Fruit fly (Drosophila melanogaster) whole organism, embryonic: ENCODE data around the gene Sb.

Source experiments
- Aef1 ChIP-seq: fragments of 200-800 bp; sonication (Bioruptor generic); IDR thresholded peaks from 3 replicates; pipeline ENCODE4 v1.3.6; 2022; ENCODE audit warnings: missing biosample characterization, missing genetic modification characterization
- Atf6 ChIP-seq: fragments of 200-800 bp; sonication (Bioruptor generic); IDR thresholded peaks from 2 replicates; pipeline ENCODE4 v1.3.6; 2022; ENCODE audit warnings: missing biosample characterization, missing genetic modification characterization
- CG12219 ChIP-seq: fragments of 200-800 bp; sonication (Bioruptor generic); optimal IDR thresholded peaks from 3 replicates; lab custom pipeline; 2018; ENCODE audit warnings: missing biosample characterization, mild to moderate bottlenecking, missing genetic modification characterization
- CG15601 ChIP-seq: fragments of 200-800 bp; sonication (Bioruptor generic); optimal IDR thresholded peaks from 3 replicates; lab custom pipeline; 2019; ENCODE audit warnings: missing biosample characterization, mild to moderate bottlenecking, missing genetic modification characterization, moderate library complexity
- CG1602 ChIP-seq: fragments of 200-800 bp; sonication (Bioruptor generic); optimal IDR thresholded peaks from 3 replicates; lab custom pipeline; 2016; ENCODE audit warnings: missing biosample characterization, missing genetic modification characterization
- CG16779 ChIP-seq: fragments of 200-800 bp; sonication (Bioruptor generic); IDR thresholded peaks from 2 replicates; pipeline ENCODE4 v1.3.6; 2022; ENCODE audit warnings: missing biosample characterization, missing genetic modification characterization
- CG17568 ChIP-seq: fragments of 200-800 bp; sonication (Bioruptor generic); optimal IDR thresholded peaks from 2 replicates; lab custom pipeline; 2018; ENCODE audit warnings: missing biosample characterization, mild to moderate bottlenecking, missing genetic modification characterization, moderate library complexity
- CG18476 ChIP-seq: fragments of 200-800 bp; sonication (Bioruptor generic); optimal IDR thresholded peaks from 2 replicates; lab custom pipeline; 2016; ENCODE audit warnings: missing biosample characterization, mild to moderate bottlenecking, missing genetic modification characterization
- CG2875 ChIP-seq: fragments of 200-800 bp; sonication (Bioruptor generic); optimal IDR thresholded peaks from 2 replicates; lab custom pipeline; 2017; ENCODE audit warnings: missing biosample characterization, mild to moderate bottlenecking, missing genetic modification characterization, missing genetic modification reagents
- CG30403 ChIP-seq: fragments of 200-800 bp; sonication (Bioruptor generic); optimal IDR thresholded peaks from 3 replicates; lab custom pipeline; 2016; ENCODE audit warnings: missing biosample characterization, missing genetic modification characterization
- CG3065 ChIP-seq: fragments of 200-800 bp; sonication (Bioruptor generic); optimal IDR thresholded peaks from 2 replicates; lab custom pipeline; 2016; ENCODE audit warnings: missing biosample characterization, missing genetic modification characterization
- CG31441 ChIP-seq: fragments of 200-800 bp; sonication (Bioruptor generic); IDR thresholded peaks from 2 replicates; pipeline ENCODE4 v1.3.6; 2022; ENCODE audit warnings: missing biosample characterization, missing genetic modification characterization
- CG32772 ChIP-seq: fragments of 200-800 bp; sonication (Bioruptor generic); IDR thresholded peaks from 2 replicates; pipeline ENCODE4 v1.3.6; 2022; ENCODE audit warnings: missing biosample characterization, missing genetic modification characterization
- CG3847 ChIP-seq: fragments of 200-800 bp; sonication (Bioruptor generic); IDR thresholded peaks from 2 replicates; pipeline ENCODE4 v1.3.6; 2022; ENCODE audit warnings: missing biosample characterization, missing genetic modification characterization
- CG4730 ChIP-seq: fragments of 200-800 bp; sonication (Bioruptor generic); IDR thresholded peaks from 2 replicates; pipeline ENCODE4 v1.3.6; 2022; ENCODE audit warnings: missing biosample characterization, missing genetic modification characterization
- CG6683 ChIP-seq: fragments of 200-800 bp; sonication (Bioruptor generic); optimal IDR thresholded peaks from 2 replicates; lab custom pipeline; 2017; ENCODE audit warnings: missing biosample characterization, mild to moderate bottlenecking, missing genetic modification characterization, missing genetic modification reagents
- CG7372 ChIP-seq: fragments of 200-800 bp; sonication (Bioruptor generic); IDR thresholded peaks from 2 replicates; pipeline ENCODE4 v1.3.6; 2022; ENCODE audit warnings: missing biosample characterization, missing genetic modification characterization
- CG7556 ChIP-seq: fragments of 200-800 bp; sonication (Bioruptor generic); optimal IDR thresholded peaks from 2 replicates; lab custom pipeline; 2017; ENCODE audit warnings: missing biosample characterization, mild to moderate bottlenecking, missing genetic modification characterization
- CoRest ChIP-seq: fragments of 200-800 bp; sonication (Bioruptor generic); optimal IDR thresholded peaks from 3 replicates; lab custom pipeline; 2018; ENCODE audit warnings: missing biosample characterization, mild to moderate bottlenecking, missing genetic modification characterization, moderate library complexity
- D ChIP-seq, 2 experiments: fragments of 200-800 bp in 1 of 2; fragments of >200 bp in 1 of 2; sonication (Bioruptor generic) in 1 of 2; optimal IDR thresholded peaks; 2 replicates in 1 of 2; 3 replicates in 1 of 2; lab custom pipeline; 2017; ENCODE audit warnings: mild to moderate bottlenecking in 1 of 2, missing biosample characterization in 1 of 2, missing genetic modification characterization in 1 of 2, missing genetic modification reagents in 1 of 2
- Dbx ChIP-seq: fragments of 200-800 bp; sonication (Bioruptor generic); IDR thresholded peaks from 3 replicates; pipeline ENCODE4 v1.3.6; 2022; ENCODE audit warnings: missing biosample characterization, missing genetic modification characterization
- Dip2 ChIP-seq: fragments of 200-800 bp; sonication (Bioruptor generic); IDR thresholded peaks from 2 replicates; pipeline ENCODE4 v1.3.6; 2022; ENCODE audit warnings: missing biosample characterization, missing genetic modification characterization
- Eip74EF ChIP-seq, 2 experiments: fragments of 200-800 bp in 1 of 2; fragments of >200 bp in 1 of 2; sonication (Bioruptor generic) in 1 of 2; optimal IDR thresholded peaks; 2 replicates each; lab custom pipeline; 2017 to 2019; ENCODE audit warnings: missing biosample characterization in 2 of 2, missing genetic modification characterization in 2 of 2, mild to moderate bottlenecking in 1 of 2, moderate library complexity in 1 of 2
- Fer1 ChIP-seq: fragments of 200-800 bp; sonication (Bioruptor generic); optimal IDR thresholded peaks from 2 replicates; lab custom pipeline; 2017; ENCODE audit warnings: missing biosample characterization, mild to moderate bottlenecking, missing genetic modification characterization
- HLH4C ChIP-seq: fragments of 200-800 bp; sonication (Bioruptor generic); IDR thresholded peaks from 3 replicates; pipeline ENCODE4 v1.3.6; 2022; ENCODE audit warnings: missing biosample characterization, missing genetic modification characterization; ENCODE audit not compliant: partially characterized antibody
- Hr78 ChIP-seq, 2 experiments: fragments of 200-800 bp in 1 of 2; fragments of >200 bp in 1 of 2; sonication (Bioruptor generic) in 1 of 2; optimal IDR thresholded peaks; 2 replicates each; lab custom pipeline; 2017 to 2019; ENCODE audit warnings: missing biosample characterization in 2 of 2, missing genetic modification characterization in 2 of 2, mild to moderate bottlenecking in 1 of 2, moderate library complexity in 1 of 2
- Mad ChIP-seq: fragments of 200-800 bp; sonication (Bioruptor generic); optimal IDR thresholded peaks from 2 replicates; lab custom pipeline; 2016; ENCODE audit warnings: missing biosample characterization, missing genetic modification characterization
- Neu2 ChIP-seq: fragments of 200-800 bp; sonication (Bioruptor generic); optimal IDR thresholded peaks from 3 replicates; lab custom pipeline; 2016; ENCODE audit warnings: missing biosample characterization, missing genetic modification characterization, borderline replicate concordance
- Six4 ChIP-seq: fragments of 200-800 bp; sonication (Bioruptor generic); optimal IDR thresholded peaks from 2 replicates; lab custom pipeline; 2016; ENCODE audit warnings: missing biosample characterization, missing genetic modification characterization
- Sry-δ ChIP-seq: fragments of 200-800 bp; sonication (Bioruptor generic); optimal IDR thresholded peaks from 2 replicates; lab custom pipeline; 2016; ENCODE audit warnings: missing biosample characterization, missing genetic modification characterization
- Usf ChIP-seq: fragments of 200-800 bp; sonication (Bioruptor generic); optimal IDR thresholded peaks from 2 replicates; lab custom pipeline; 2017; ENCODE audit warnings: missing genotype, missing biosample characterization, missing genetic modification characterization
- YL-1 ChIP-seq: fragments of 200-800 bp; sonication (Bioruptor generic); optimal IDR thresholded peaks from 3 replicates; lab custom pipeline; 2017; ENCODE audit warnings: missing biosample characterization, mild to moderate bottlenecking, missing genetic modification characterization
- ase ChIP-seq: fragments of 200-800 bp; sonication (Bioruptor generic); IDR thresholded peaks from 3 replicates; pipeline ENCODE4 v1.3.6; 2022; ENCODE audit warnings: missing biosample characterization, missing genetic modification characterization
- cas ChIP-seq: fragments of 200-800 bp; sonication (Bioruptor generic); IDR thresholded peaks from 2 replicates; pipeline ENCODE4 v1.3.6; 2022; ENCODE audit warnings: missing biosample characterization, missing genetic modification characterization
- dimm ChIP-seq: fragments of 200-800 bp; sonication (Bioruptor generic); IDR thresholded peaks from 2 replicates; pipeline ENCODE4 v1.3.6; 2022; ENCODE audit warnings: missing biosample characterization, missing genetic modification characterization
- ems ChIP-seq: fragments of 200-800 bp; sonication (Bioruptor generic); optimal IDR thresholded peaks from 3 replicates; lab custom pipeline; 2016; ENCODE audit warnings: missing biosample characterization, missing genetic modification characterization
- ewg ChIP-seq: fragments of 200-800 bp; sonication (Bioruptor generic); optimal IDR thresholded peaks from 3 replicates; lab custom pipeline; 2017; ENCODE audit warnings: mild to moderate bottlenecking, missing biosample characterization, missing genetic modification reagents, missing genetic modification characterization
- exex ChIP-seq: fragments of 200-800 bp; sonication (Bioruptor generic); optimal IDR thresholded peaks from 4 replicates; lab custom pipeline; 2018; ENCODE audit warnings: missing biosample characterization, mild to moderate bottlenecking, missing genetic modification characterization, moderate library complexity
- fru ChIP-seq: fragments of >200 bp; optimal IDR thresholded peaks from 2 replicates; lab custom pipeline; 2017
- grau ChIP-seq: fragments of 200-800 bp; optimal IDR thresholded peaks from 3 replicates; lab custom pipeline; 2019; ENCODE audit warnings: missing biosample characterization, mild to moderate bottlenecking, missing genetic modification characterization, moderate library complexity
- pfk ChIP-seq: fragments of 200-800 bp; sonication (Bioruptor generic); optimal IDR thresholded peaks from 2 replicates; lab custom pipeline; 2018; ENCODE audit warnings: missing biosample characterization, mild to moderate bottlenecking, missing genetic modification characterization, moderate library complexity
- scrt ChIP-seq: fragments of 200-800 bp; sonication (Bioruptor generic); optimal IDR thresholded peaks from 2 replicates; lab custom pipeline; 2018; ENCODE audit warnings: missing biosample characterization, mild to moderate bottlenecking, missing genetic modification characterization, moderate library complexity
- seq ChIP-seq: fragments of 200-800 bp; sonication (Bioruptor generic); IDR thresholded peaks from 2 replicates; pipeline ENCODE4 v1.3.6; 2022; ENCODE audit warnings: missing biosample characterization, missing genetic modification characterization
- sob ChIP-seq: fragments of 200-800 bp; sonication (Bioruptor generic); IDR thresholded peaks from 2 replicates; pipeline ENCODE4 v1.3.6; 2022; ENCODE audit warnings: missing biosample characterization, missing genetic modification characterization
- sr ChIP-seq: fragments of 200-800 bp; sonication (Bioruptor generic); IDR thresholded peaks from 3 replicates; pipeline ENCODE4 v1.3.6; 2022; ENCODE audit warnings: missing biosample characterization, missing genetic modification characterization
- ssp ChIP-seq: fragments of 200-800 bp; sonication (Bioruptor generic); IDR thresholded peaks from 2 replicates; pipeline ENCODE4 v1.3.6; 2022; ENCODE audit warnings: missing biosample characterization, missing genetic modification characterization
- tio ChIP-seq: fragments of 200-800 bp; sonication (Bioruptor generic); optimal IDR thresholded peaks from 2 replicates; lab custom pipeline; 2017; ENCODE audit warnings: missing biosample characterization, missing genetic modification characterization, inconsistent platforms
- twi ChIP-seq: fragments of 200-800 bp; optimal IDR thresholded peaks from 2 replicates; lab custom pipeline; 2019; ENCODE audit warnings: missing biosample characterization, mild to moderate bottlenecking, missing genetic modification characterization, moderate library complexity
- wek ChIP-seq: fragments of 200-800 bp; sonication (Bioruptor generic); optimal IDR thresholded peaks from 3 replicates; lab custom pipeline; 2018; ENCODE audit warnings: missing biosample characterization, mild to moderate bottlenecking, missing genetic modification characterization, moderate library complexity

The Sb gene

DNA sequence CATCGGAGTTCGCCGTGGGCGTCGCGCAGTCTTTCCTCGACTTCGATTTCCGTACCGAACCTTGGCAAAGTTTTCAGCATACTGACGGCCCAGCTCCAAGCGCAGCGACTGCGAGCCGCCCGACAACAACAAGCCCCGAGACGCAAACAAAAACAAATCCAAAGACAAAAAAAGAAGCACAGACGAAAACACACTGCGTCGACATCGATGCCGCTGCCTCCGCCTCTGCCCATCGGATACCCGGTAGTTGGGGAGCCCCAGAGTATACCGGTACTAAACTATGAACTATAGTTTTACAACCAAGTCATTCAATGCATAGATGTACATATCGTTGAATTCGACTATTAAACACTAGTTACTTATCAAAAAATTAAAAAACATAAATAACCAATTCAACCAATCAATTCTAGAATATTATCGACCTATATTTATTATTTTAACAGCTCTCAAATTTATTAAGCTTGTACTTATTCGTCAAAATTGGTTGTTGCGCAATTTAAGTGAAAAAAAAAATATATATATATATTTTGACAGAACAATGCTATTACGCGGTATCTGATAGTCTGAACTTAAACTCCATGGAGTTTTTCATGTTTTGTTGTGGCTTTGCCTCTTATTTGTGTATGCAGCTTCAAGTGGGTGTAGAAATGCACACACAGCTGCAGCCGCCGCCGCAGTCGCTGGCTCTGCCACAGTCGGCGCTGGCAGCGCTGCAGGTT, 21.8 kb upstream of the Sb start (continued):
- no peak for TF ChIP-seq seq (GFP tag; lab: Robert Waterston, UW)
- TF ChIP-seq CG3847 = no peak
- peak; percentile 59 for TF ChIP-seq CG6683
- peak; percentile 82 for TF ChIP-seq CG15601
- peak; percentile 73 for TF ChIP-seq grau (tag; lab: Kevin White, UChicago)
- peak; percentile 49; the same call in 1 of the 2 replicates for TF ChIP-seq ssp
- TF ChIP-seq Atf6 = no peak; the same call in 1 of the 2 replicates
- TF ChIP-seq cas = no peak
- TF ChIP-seq Dip2 (GFP tag; lab: Robert Waterston, UW) = no peak
- TF ChIP-seq CG3065 (GFP tag; lab: Kevin White, UChicago) = peak; percentile 44
- TF ChIP-seq HLH4C (GFP tag; lab: Robert Waterston, UW) = no peak; the same call in 1 of the 3 replicates
- 0 out of 2 replicates have a peak, but pooled peaks have one; percentile 25 for TF ChIP-seq CG4730 (GFP tag; lab: Robert Waterston, UW)
- peak; percentile 59 for TF ChIP-seq Usf (GFP tag; lab: Kevin White, UChicago)
- TF ChIP-seq fru = no peak
- TF ChIP-seq pfk (GFP tag; lab: Kevin White, UChicago) = no peak
- TF ChIP-seq YL-1 (GFP tag; lab: Kevin White, UChicago) = peak; percentile 48
- peak; percentile 32 for TF ChIP-seq CG12219 (GFP tag; lab: Kevin White, UChicago)
- peak; percentile 83 for TF ChIP-seq tio (GFP tag; lab: Kevin White, UChicago)
- no peak for TF ChIP-seq Fer1
- TF ChIP-seq CG32772 (GFP tag; lab: Robert Waterston, UW) = 0 out of 2 replicates have a peak, but pooled peaks have one; percentile 57
- TF ChIP-seq ase = no peak; the same call in 2 of the 3 replicates
- peak; percentile 80 for TF ChIP-seq CG2875
- peak; percentile 73 for TF ChIP-seq CG1602 (GFP tag; lab: Kevin White, UChicago)
- peak; percentile 95 for TF ChIP-seq CG31441 (GFP tag; lab: Robert Waterston, UW)
- TF ChIP-seq twi (tag; lab: Kevin White, UChicago) = peak; percentile 51
- TF ChIP-seq CG7372 (GFP tag; lab: Robert Waterston, UW) = no peak
- peak in 1 of 2 experiments; percentile 73 for TF ChIP-seq Hr78 (GFP tag; optimal IDR thresholded peaks at IDR 0.05; lab: Kevin White, UChicago)
- TF ChIP-seq ems = no peak
- no peak for TF ChIP-seq CG17568 (GFP tag; lab: Kevin White, UChicago)
- TF ChIP-seq Neu2 (GFP tag; lab: Kevin White, UChicago) = no peak
- TF ChIP-seq Dbx (GFP tag; lab: Robert Waterston, UW) = no peak
- no peak for TF ChIP-seq Aef1 (GFP tag; lab: Robert Waterston, UW)
- no peak for TF ChIP-seq sob (GFP tag; lab: Robert Waterston, UW)
- no peak for TF ChIP-seq dimm (GFP tag; lab: Robert Waterston, UW)
- no peak for TF ChIP-seq wek (GFP tag; lab: Kevin White, UChicago)
- TF ChIP-seq Six4 = peak; percentile 76
- no peak for TF ChIP-seq scrt (GFP tag; lab: Kevin White, UChicago)
- no peak for TF ChIP-seq CG16779
- TF ChIP-seq CG30403 (GFP tag; lab: Kevin White, UChicago) = peak; percentile 87
- peak; percentile 74 for TF ChIP-seq ewg (GFP tag; lab: Kevin White, UChicago)
- no peak for TF ChIP-seq D (optimal IDR thresholded peaks at IDR 0.05; lab: Kevin White, UChicago)
- TF ChIP-seq D (GFP tag; optimal IDR thresholded peaks at IDR 0.05; lab: Kevin White, UChicago) = peak; percentile 92
- no peak for TF ChIP-seq Sry-δ (GFP tag; lab: Kevin White, UChicago)
- TF ChIP-seq CG18476 (GFP tag; lab: Kevin White, UChicago) = peak; percentile 63
- TF ChIP-seq Mad = no peak
- TF ChIP-seq sr = peak; percentile 71; the same call in 1 of the 3 replicates
- peak in 1 of 2 experiments; percentile 86 for TF ChIP-seq Eip74EF (GFP tag; optimal IDR thresholded peaks at IDR 0.05; lab: Kevin White, UChicago)
- TF ChIP-seq exex (tag; lab: Kevin White, UChicago) = no peak
- peak; percentile 88 for TF ChIP-seq CoRest (tag; lab: Kevin White, UChicago)
- TF ChIP-seq CG7556 (GFP tag; lab: Kevin White, UChicago) = peak; percentile 93
